Worm (Caenorhabditis elegans) whole organism, L2 larva: ENCODE data around the gene srh-18.
A peak's percentile ranks its signal among the peaks of the same experiment; 100 is the strongest.

Experiments used
- aly-2 ChIP-seq: fragments of 150-350 bp; optimal IDR thresholded peaks from 2 replicates; lab custom pipeline; 2014; ENCODE audit warnings: missing biosample characterization, missing genetic modification characterization
- egl-27 ChIP-seq: sonication (generic microtip); optimal IDR thresholded peaks from 3 replicates; lab custom pipeline; 2017; ENCODE audit warnings: missing biosample characterization, missing genetic modification reagents, missing genetic modification characterization
- lin-13 ChIP-seq: fragments of 150-350 bp; optimal IDR thresholded peaks from 2 replicates; lab custom pipeline; 2014; ENCODE audit warnings: missing biosample characterization, missing genetic modification reagents, missing genetic modification characterization
- nhr-21 ChIP-seq: fragments of 150-350 bp; optimal IDR thresholded peaks from 2 replicates; lab custom pipeline; 2014; ENCODE audit warnings: missing biosample characterization, missing genetic modification characterization
- nhr-25 ChIP-seq: fragments of 150-350 bp; sonication (generic microtip); optimal IDR thresholded peaks from 3 replicates; lab custom pipeline; 2014; ENCODE audit warnings: missing biosample characterization, missing genetic modification characterization
- nhr-6 ChIP-seq: fragments of 150-350 bp; optimal IDR thresholded peaks from 2 replicates; lab custom pipeline; 2014; ENCODE audit warnings: missing biosample characterization, missing genetic modification characterization
- snpc-4 ChIP-seq: fragments of 150-350 bp; optimal IDR thresholded peaks from 2 replicates; lab custom pipeline; 2014; ENCODE audit warnings: missing biosample characterization, missing genetic modification characterization

ce11 chrV:13313045-13313623 is 5.1 kb upstream of the srh-18 start, which contains the start of gene C50B6.3:
- TF ChIP-seq lin-13 (GFP tag; lab: Kevin White, UChicago): peak; percentile 73
- no peak for TF ChIP-seq nhr-6 (tag; lab: Kevin White, UChicago)
- no peak for TF ChIP-seq aly-2
- TF ChIP-seq egl-27 (tag; lab: Kevin White, UChicago): peak; percentile 21
- peak; percentile 58 for TF ChIP-seq nhr-21
- TF ChIP-seq snpc-4: peak; percentile 77
- TF ChIP-seq nhr-25: no peak
